Fruit fly (Drosophila melanogaster): ENCODE measurements around the gene Obp69a.
A peak's percentile ranks its signal among the peaks of the same experiment; 100 is the strongest.

Obp69a gene

DNA sequence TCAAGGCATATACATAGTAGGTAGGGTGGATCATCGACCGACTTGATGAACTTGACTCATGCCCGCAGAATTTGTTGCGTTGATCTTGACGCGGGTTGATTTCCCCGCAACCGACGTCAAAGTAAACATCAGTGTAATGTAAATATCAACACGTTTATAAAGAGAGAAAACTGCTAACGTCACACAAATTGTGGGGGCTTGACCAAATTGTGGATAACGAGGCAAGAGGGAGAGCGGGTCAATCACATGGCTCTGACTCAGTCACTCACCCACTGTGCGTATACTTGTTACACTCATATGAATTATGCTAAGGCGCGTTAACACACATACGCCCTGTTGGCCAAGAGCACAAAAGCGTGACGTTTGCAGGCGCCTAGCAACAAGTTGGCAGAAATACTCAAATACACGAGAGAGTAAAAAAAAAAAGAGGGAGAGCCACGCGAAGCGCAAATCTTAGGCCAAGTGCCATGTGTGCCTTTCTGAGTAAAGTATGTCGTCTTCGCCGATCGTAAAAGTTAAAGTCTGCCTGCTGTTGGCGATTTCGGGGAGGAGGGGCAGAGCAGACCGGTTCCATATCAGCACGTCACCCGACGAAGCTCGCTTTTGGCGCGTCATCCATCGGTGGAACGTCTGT is 11.1 kb downstream of the Obp69a start (continued):
- TF ChIP-seq CG12299 (tag; optimal IDR thresholded peaks at IDR 0.05) = peak; percentile 91
- peak; percentile 18; the same call in 2 of the 3 replicates for TF ChIP-seq CG34224 (GFP tag; IDR thresholded peaks at IDR 0.05; ENCODE audit: partially characterized antibody)
- TF ChIP-seq CG32767 (GFP tag; IDR thresholded peaks at IDR 0.05) = peak; percentile 94
- TF ChIP-seq sens (GFP tag) = peak; percentile 95
- peak; percentile 76 for TF ChIP-seq unpg (GFP tag; optimal IDR thresholded peaks at IDR 0.05)
- TF ChIP-seq en (GFP tag; optimal IDR thresholded peaks at IDR 0.05) = peak; percentile 83
- no peak for TF ChIP-seq Abd-B (GFP tag; optimal IDR thresholded peaks at IDR 0.05)
- TF ChIP-seq lbe (GFP tag; optimal IDR thresholded peaks at IDR 0.05) = no peak
- no peak for TF ChIP-seq Dll (GFP tag; IDR thresholded peaks at IDR 0.05; ENCODE audit: partially characterized antibody)
- no peak for TF ChIP-seq lov (optimal IDR thresholded peaks at IDR 0.05)
- peak; percentile 82; the same call in 2 of the 3 replicates for TF ChIP-seq lov (GFP tag; IDR thresholded peaks at IDR 0.05)
- no peak for TF ChIP-seq Dip2 (GFP tag; IDR thresholded peaks at IDR 0.05)
- no peak for TF ChIP-seq tna (GFP tag; IDR thresholded peaks at IDR 0.05; ENCODE audit: partially characterized antibody)
- TF ChIP-seq CG10565 (GFP tag; optimal IDR thresholded peaks at IDR 0.05) = peak; percentile 3
- no peak for TF ChIP-seq CG2129 (GFP tag; IDR thresholded peaks at IDR 0.05; ENCODE audit: partially characterized antibody)
- TF ChIP-seq CG4282 (GFP tag; optimal IDR thresholded peaks at IDR 0.05) = peak; percentile 64
- TF ChIP-seq CG10654 (GFP tag; optimal IDR thresholded peaks at IDR 0.05) = peak; percentile 86
- no peak for TF ChIP-seq HLHmδ (GFP tag; optimal IDR thresholded peaks at IDR 0.05)
- TF ChIP-seq usp (GFP tag; optimal IDR thresholded peaks at IDR 0.05) = no peak
- no peak for TF ChIP-seq Blimp-1 (GFP tag; optimal IDR thresholded peaks at IDR 0.05)
- TF ChIP-seq CG18476 (GFP tag; optimal IDR thresholded peaks at IDR 0.05) = peak; percentile 72
- TF ChIP-seq gcm2 (GFP tag; optimal IDR thresholded peaks at IDR 0.05) = peak; percentile 83
- TF ChIP-seq CG8765 (GFP tag; IDR thresholded peaks at IDR 0.05) = no peak
- peak; percentile 81 for TF ChIP-seq shn (GFP tag; optimal IDR thresholded peaks at IDR 0.05)
- peak; percentile 91 for TF ChIP-seq CG11456 (GFP tag; IDR thresholded peaks at IDR 0.05)
- TF ChIP-seq MBD-R2 (GFP tag; IDR thresholded peaks at IDR 0.05) = peak; percentile 75; the same call in 1 of the 2 replicates
- TF ChIP-seq CG9727 (GFP tag; optimal IDR thresholded peaks at IDR 0.05) = peak; percentile 85
- peak; percentile 98 for TF ChIP-seq ATbp (GFP tag; optimal IDR thresholded peaks at IDR 0.05)
- TF ChIP-seq ara (GFP tag; IDR thresholded peaks at IDR 0.05) = peak; percentile 81
- TF ChIP-seq zfh2 (GFP tag; optimal IDR thresholded peaks at IDR 0.05) = peak; percentile 71
- peak; percentile 82 for TF ChIP-seq psq (GFP tag; optimal IDR thresholded peaks at IDR 0.05)
- peak; percentile 96 for TF ChIP-seq pho (GFP tag; optimal IDR thresholded peaks at IDR 0.05)
- TF ChIP-seq CG2120 (GFP tag; optimal IDR thresholded peaks at IDR 0.05) = peak; percentile 92
- peak; percentile 68 for TF ChIP-seq Rx (GFP tag; IDR thresholded peaks at IDR 0.05)
- TF ChIP-seq CG3726 (GFP tag; IDR thresholded peaks at IDR 0.05) = peak; percentile 92
- TF ChIP-seq CG13624 (GFP tag; optimal IDR thresholded peaks at IDR 0.05) = peak; percentile 91
- TF ChIP-seq CG17612 (GFP tag; IDR thresholded peaks at IDR 0.05) = peak; percentile 88
- TF ChIP-seq Lim3 (GFP tag; IDR thresholded peaks at IDR 0.05) = peak; percentile 43; the same call in 1 of the 2 replicates
- TF ChIP-seq esg (GFP tag; conservative IDR thresholded peaks at IDR 0.05) = peak; percentile 28; the same call in 1 of the 2 replicates
- TF ChIP-seq Sin3A (optimal IDR thresholded peaks at IDR 0.05) = no peak
- TF ChIP-seq al (GFP tag; IDR thresholded peaks at IDR 0.05) = peak; percentile 77; the same call in 1 of the 2 replicates
- TF ChIP-seq kah (GFP tag; optimal IDR thresholded peaks at IDR 0.05) = peak; percentile 51
- TF ChIP-seq CG14965 (GFP tag; optimal IDR thresholded peaks at IDR 0.05; ENCODE audit: borderline replicate concordance) = peak; percentile 84
- TF ChIP-seq p53 (GFP tag; optimal IDR thresholded peaks at IDR 0.05) = peak; percentile 84
- peak; percentile 95 for TF ChIP-seq CG1647 (GFP tag; optimal IDR thresholded peaks at IDR 0.05)
- peak; percentile 71 for TF ChIP-seq CG1602 (GFP tag; optimal IDR thresholded peaks at IDR 0.05)
- TF ChIP-seq HmgD (GFP tag; optimal IDR thresholded peaks at IDR 0.05) = peak; percentile 87
- TF ChIP-seq HmgZ (tag; optimal IDR thresholded peaks at IDR 0.05) = peak; percentile 96
- peak; percentile 82 for TF ChIP-seq dysf (GFP tag; IDR thresholded peaks at IDR 0.05)
- peak; percentile 70; the same call in 2 of the 3 replicates for TF ChIP-seq tgo (GFP tag; IDR thresholded peaks at IDR 0.05)
- TF ChIP-seq NFAT (GFP tag; IDR thresholded peaks at IDR 0.05) = peak; percentile 90
